Fruit fly (Drosophila melanogaster) whole organism, prepupa: Measurements from ENCODE around the gene Hk.
A peak's percentile ranks its signal among the peaks of the same experiment; 100 is the strongest.

Source experiments
- Blimp-1 ChIP-seq: fragments of 200-800 bp; sonication (Bioruptor generic); optimal IDR thresholded peaks from 3 replicates; lab custom pipeline; 2017; ENCODE audit warnings: missing biosample characterization, missing genetic modification characterization, mild to moderate bottlenecking, moderate library complexity, missing genetic modification reagents
- CG10631 ChIP-seq: fragments of 200-800 bp; sonication (Bioruptor generic); optimal IDR thresholded peaks from 2 replicates; lab custom pipeline; 2016; ENCODE audit warnings: missing biosample characterization, missing genetic modification characterization
- CG10669 ChIP-seq: fragments of 200-800 bp; sonication (Bioruptor generic); optimal IDR thresholded peaks from 3 replicates; lab custom pipeline; 2018; ENCODE audit warnings: missing biosample characterization, mild to moderate bottlenecking, missing genetic modification characterization, moderate library complexity
- CG11294 ChIP-seq: fragments of 200-800 bp; sonication (Bioruptor generic); IDR thresholded peaks from 2 replicates; pipeline ENCODE4 v1.3.6; 2022; ENCODE audit warnings: missing biosample characterization, missing genetic modification characterization
- CG11762 ChIP-seq: fragments of 200-800 bp; sonication (Bioruptor generic); optimal IDR thresholded peaks from 3 replicates; lab custom pipeline; 2016; ENCODE audit warnings: missing biosample characterization, missing genetic modification characterization; ENCODE audit not compliant: insufficient read depth
- CG11902 ChIP-seq: fragments of 200-800 bp; sonication (Bioruptor generic); optimal IDR thresholded peaks from 3 replicates; lab custom pipeline; 2016; ENCODE audit warnings: missing biosample characterization, missing genetic modification characterization
- CG15336 ChIP-seq: fragments of 200-800 bp; sonication (Bioruptor generic); IDR thresholded peaks from 2 replicates; pipeline ENCODE4 v1.3.6; 2022; ENCODE audit warnings: missing biosample characterization, missing genetic modification characterization
- CG1621 ChIP-seq: fragments of 200-800 bp; sonication (Bioruptor generic); optimal IDR thresholded peaks from 3 replicates; lab custom pipeline; 2018; ENCODE audit warnings: missing biosample characterization, mild to moderate bottlenecking, missing genetic modification characterization
- CG16779 ChIP-seq: fragments of 200-800 bp; sonication (Bioruptor generic); optimal IDR thresholded peaks from 3 replicates; lab custom pipeline; 2017; ENCODE audit warnings: missing biosample characterization, mild to moderate bottlenecking, missing genetic modification characterization
- CG3032 ChIP-seq: fragments of 200-800 bp; optimal IDR thresholded peaks from 2 replicates; lab custom pipeline; 2019; ENCODE audit warnings: missing biosample characterization, mild to moderate bottlenecking, missing genetic modification characterization, moderate library complexity
- CG31627 ChIP-seq: fragments of 200-800 bp; sonication (Bioruptor generic); optimal IDR thresholded peaks from 3 replicates; lab custom pipeline; 2016; ENCODE audit warnings: missing biosample characterization, missing genetic modification characterization
- CG32006 ChIP-seq: fragments of 200-800 bp; sonication (Bioruptor generic); optimal IDR thresholded peaks from 3 replicates; lab custom pipeline; 2017; ENCODE audit warnings: missing biosample characterization, mild to moderate bottlenecking, missing genetic modification characterization
- CG3919 ChIP-seq: fragments of 200-800 bp; sonication (Bioruptor generic); optimal IDR thresholded peaks from 3 replicates; lab custom pipeline; 2016; ENCODE audit warnings: missing biosample characterization, missing genetic modification characterization
- CG4318 ChIP-seq: fragments of 200-800 bp; sonication (Bioruptor generic); optimal IDR thresholded peaks from 3 replicates; lab custom pipeline; 2017; ENCODE audit warnings: missing biosample characterization, mild to moderate bottlenecking, missing genetic modification characterization
- CG6163 ChIP-seq: fragments of 200-800 bp; sonication (Bioruptor generic); IDR thresholded peaks from 3 replicates; pipeline ENCODE4 v1.3.6; 2022; ENCODE audit warnings: missing biosample characterization, missing genetic modification characterization
- CG6808 ChIP-seq: fragments of 200-800 bp; sonication (Bioruptor generic); optimal IDR thresholded peaks from 3 replicates; lab custom pipeline; 2017; ENCODE audit warnings: missing biosample characterization, missing genetic modification characterization, mild to moderate bottlenecking, moderate library complexity, missing genetic modification reagents
- CG6854 ChIP-seq: fragments of 200-800 bp; sonication (Bioruptor generic); optimal IDR thresholded peaks from 2 replicates; lab custom pipeline; 2017; ENCODE audit warnings: missing biosample characterization, mild to moderate bottlenecking, missing genetic modification characterization
- CG8119 ChIP-seq: fragments of 200-800 bp; sonication (Bioruptor generic); IDR thresholded peaks from 3 replicates; pipeline ENCODE4 v1.3.6; 2022; ENCODE audit warnings: missing biosample characterization, missing genetic modification characterization
- CG8632 ChIP-seq: fragments of 200-800 bp; sonication (Bioruptor generic); optimal IDR thresholded peaks from 3 replicates; lab custom pipeline; 2016; ENCODE audit warnings: missing biosample characterization, missing genetic modification characterization
- Eip75B ChIP-seq: fragments of 200-800 bp; sonication (Bioruptor generic); optimal IDR thresholded peaks from 3 replicates; lab custom pipeline; 2016; ENCODE audit warnings: missing biosample characterization, missing genetic modification characterization
- Eip78C ChIP-seq: fragments of 200-800 bp; sonication (Bioruptor generic); peaks from one replicate; lab custom pipeline; 2016; ENCODE audit warnings: missing biosample characterization, missing genetic modification characterization
- Eip93F ChIP-seq: fragments of 200-800 bp; sonication (Bioruptor generic); optimal IDR thresholded peaks from 2 replicates; lab custom pipeline; 2016; ENCODE audit warnings: missing biosample characterization, mild to moderate bottlenecking, missing genetic modification characterization
- Ets21C ChIP-seq: fragments of 200-800 bp; sonication (Bioruptor generic); optimal IDR thresholded peaks from 3 replicates; lab custom pipeline; 2016; ENCODE audit warnings: missing biosample characterization, missing genetic modification characterization
- Ets96B ChIP-seq: fragments of 200-800 bp; optimal IDR thresholded peaks from 2 replicates; lab custom pipeline; 2019; ENCODE audit warnings: missing biosample characterization, mild to moderate bottlenecking, missing genetic modification characterization, moderate library complexity
- Hr38 ChIP-seq: sonication (Bioruptor generic); optimal IDR thresholded peaks from 2 replicates; lab custom pipeline; 2016; ENCODE audit warnings: missing biosample characterization, missing genetic modification characterization
- Hr39 ChIP-seq: fragments of 200-800 bp; sonication (Bioruptor generic); optimal IDR thresholded peaks from 2 replicates; lab custom pipeline; 2016; ENCODE audit warnings: missing biosample characterization, missing genetic modification characterization
- Lpt ChIP-seq: fragments of 200-800 bp; sonication (Bioruptor generic); optimal IDR thresholded peaks from 3 replicates; lab custom pipeline; 2016; ENCODE audit warnings: missing biosample characterization, missing genetic modification characterization
- Met ChIP-seq: fragments of 200-800 bp; sonication (Bioruptor generic); optimal IDR thresholded peaks from 3 replicates; lab custom pipeline; 2016; ENCODE audit warnings: missing biosample characterization, missing genetic modification characterization
- OdsH ChIP-seq: fragments of 200-800 bp; sonication (Bioruptor generic); optimal IDR thresholded peaks from 3 replicates; lab custom pipeline; 2016; ENCODE audit warnings: missing biosample characterization, missing genetic modification characterization
- Smox ChIP-seq: fragments of 200-800 bp; sonication (Bioruptor generic); optimal IDR thresholded peaks from 3 replicates; lab custom pipeline; 2016; ENCODE audit warnings: missing biosample characterization, missing genetic modification characterization
- Sox102F ChIP-seq: fragments of 200-800 bp; sonication (Bioruptor generic); optimal IDR thresholded peaks from 2 replicates; lab custom pipeline; 2016; ENCODE audit warnings: missing biosample characterization, mild to moderate bottlenecking, missing genetic modification characterization
- Sox14 ChIP-seq: fragments of 200-800 bp; sonication (Bioruptor generic); optimal IDR thresholded peaks from 3 replicates; lab custom pipeline; 2016; ENCODE audit warnings: missing biosample characterization, missing genetic modification characterization
- Sox15 ChIP-seq: fragments of 200-800 bp; sonication (Bioruptor generic); optimal IDR thresholded peaks from 3 replicates; lab custom pipeline; 2016; ENCODE audit warnings: missing biosample characterization, missing genetic modification characterization
- acj6 ChIP-seq: fragments of 200-800 bp; sonication (Bioruptor generic); optimal IDR thresholded peaks from 3 replicates; lab custom pipeline; 2016; ENCODE audit warnings: missing biosample characterization, missing genetic modification characterization
- cyc ChIP-seq: fragments of 200-800 bp; sonication (Bioruptor generic); optimal IDR thresholded peaks from 3 replicates; lab custom pipeline; 2016; ENCODE audit warnings: missing biosample characterization, missing genetic modification characterization
- dac ChIP-seq: fragments of 200-800 bp; sonication (Bioruptor generic); optimal IDR thresholded peaks from 2 replicates; lab custom pipeline; 2017; ENCODE audit warnings: missing biosample characterization, mild to moderate bottlenecking, missing genetic modification characterization
- dsx ChIP-seq: fragments of 200-800 bp; optimal IDR thresholded peaks from 3 replicates; lab custom pipeline; 2019; ENCODE audit warnings: missing biosample characterization, mild to moderate bottlenecking, missing genetic modification characterization, moderate library complexity; ENCODE audit not compliant: poor library complexity, severe bottlenecking
- eg ChIP-seq: fragments of 200-800 bp; sonication (Bioruptor generic); IDR thresholded peaks from 3 replicates; pipeline ENCODE4 v1.3.6; 2022; ENCODE audit warnings: missing biosample characterization, missing genetic modification characterization
- esn ChIP-seq: fragments of 200-800 bp; sonication (Bioruptor generic); optimal IDR thresholded peaks from 2 replicates; lab custom pipeline; 2016; ENCODE audit warnings: missing biosample characterization, mild to moderate bottlenecking, missing genetic modification characterization, moderate library complexity
- fd85E ChIP-seq: fragments of 200-800 bp; sonication (Bioruptor generic); optimal IDR thresholded peaks from 3 replicates; lab custom pipeline; 2016; ENCODE audit warnings: missing biosample characterization, missing genetic modification characterization
- fkh ChIP-seq: fragments of 200-800 bp; sonication (Bioruptor generic); optimal IDR thresholded peaks from 3 replicates; lab custom pipeline; 2017; ENCODE audit warnings: missing biosample characterization, mild to moderate bottlenecking, missing genetic modification characterization, moderate library complexity
- lz ChIP-seq: fragments of 200-800 bp; sonication (Bioruptor generic); optimal IDR thresholded peaks from 3 replicates; lab custom pipeline; 2016; ENCODE audit warnings: missing biosample characterization, missing genetic modification characterization
- net ChIP-seq: fragments of 200-800 bp; sonication (Bioruptor generic); optimal IDR thresholded peaks from 3 replicates; lab custom pipeline; 2016; ENCODE audit warnings: missing biosample characterization, missing genetic modification characterization
- pdm3 ChIP-seq: fragments of 200-800 bp; sonication (Bioruptor generic); optimal IDR thresholded peaks from 3 replicates; lab custom pipeline; 2016; ENCODE audit warnings: missing biosample characterization, missing genetic modification characterization
- salr ChIP-seq, 2 experiments: fragments of 200-800 bp; sonication (Bioruptor generic); optimal IDR thresholded peaks; 3 replicates each; lab custom pipeline; 2016 to 2018; ENCODE audit warnings: missing biosample characterization in 2 of 2, missing genetic modification characterization in 2 of 2, mild to moderate bottlenecking in 1 of 2
- spab ChIP-seq: fragments of 200-800 bp; sonication (Bioruptor generic); optimal IDR thresholded peaks from 2 replicates; lab custom pipeline; 2017; ENCODE audit warnings: missing biosample characterization, mild to moderate bottlenecking, missing genetic modification characterization, missing genetic modification reagents
- ss ChIP-seq, 2 experiments: fragments of 200-800 bp; sonication (Bioruptor generic); optimal IDR thresholded peaks; 2 replicates in 1 of 2; 3 replicates in 1 of 2; lab custom pipeline; 2017 to 2018; ENCODE audit warnings: mild to moderate bottlenecking in 2 of 2, missing biosample characterization in 2 of 2, missing genetic modification characterization in 2 of 2, moderate library complexity in 1 of 2
- svp ChIP-seq: fragments of 200-800 bp; sonication (Bioruptor generic); peaks from one replicate; lab custom pipeline; 2016; ENCODE audit warnings: missing biosample characterization, missing genetic modification characterization
- topi ChIP-seq: fragments of 200-800 bp; sonication (Bioruptor generic); optimal IDR thresholded peaks from 3 replicates; lab custom pipeline; 2016; ENCODE audit warnings: missing biosample characterization, missing genetic modification characterization
- vri ChIP-seq: fragments of 200-800 bp; sonication (Bioruptor generic); optimal IDR thresholded peaks from 3 replicates; lab custom pipeline; 2016; ENCODE audit warnings: missing biosample characterization, mild to moderate bottlenecking, missing genetic modification characterization

Hk gene

dm6 chrX:10263165-10263956, at the start of gene Hk:
Gene Hk (minus strand): TSS chrX:10263485.
- TF ChIP-seq CG3919 (GFP tag; lab: Kevin White, UChicago) (peak; percentile 88), Hr38 (GFP tag; lab: Kevin White, UChicago) (peak; percentile 36), CG8119 (peak; percentile 90), CG10669 (peak; percentile 88), CG10631 (peak; percentile 87), Hr39 (GFP tag; lab: Kevin White, UChicago) (peak; percentile 73), svp (GFP tag; lab: Kevin White, UChicago) (peak; percentile 78), CG32006 (GFP tag; lab: Kevin White, UChicago) (peak; percentile 90), CG11902 (peak; percentile 41), acj6 (GFP tag; lab: Kevin White, UChicago) (peak; percentile 86), Sox15 (GFP tag; lab: Kevin White, UChicago) (peak; percentile 56), pdm3 (peak; percentile 90), vri (GFP tag; lab: Kevin White, UChicago) (peak; percentile 48), cyc (peak; percentile 76), Eip93F (GFP tag; lab: Kevin White, UChicago) (no peak), CG15336 (GFP tag; lab: Robert Waterston, UW) (peak; percentile 95), Met (GFP tag; lab: Kevin White, UChicago) (peak; percentile 76), lz (GFP tag; lab: Kevin White, UChicago) (peak; percentile 77), Eip78C (GFP tag; lab: Kevin White, UChicago) (peak; percentile 96), Smox (GFP tag; lab: Kevin White, UChicago) (peak; percentile 59), net (GFP tag; lab: Kevin White, UChicago) (peak; percentile 87), esn (GFP tag; lab: Kevin White, UChicago) (peak; percentile 70), salr (GFP tag; optimal IDR thresholded peaks at IDR 0.05; lab: Kevin White, UChicago) (peak; percentile 72 to 77), CG1621 (tag; lab: Kevin White, UChicago) (peak; percentile 83), Eip75B (GFP tag; lab: Kevin White, UChicago) (peak; percentile 86), ss (GFP tag; optimal IDR thresholded peaks at IDR 0.05; lab: Kevin White, UChicago) (peak; percentile 82 to 86), CG6854 (GFP tag; lab: Kevin White, UChicago) (no peak), CG6808 (GFP tag; lab: Kevin White, UChicago) (peak; percentile 79), CG16779 (tag; lab: Kevin White, UChicago) (peak; percentile 78), Ets96B (tag; lab: Kevin White, UChicago) (peak; percentile 88), CG6163 (GFP tag; lab: Robert Waterston, UW) (peak; percentile 91), CG31627 (GFP tag; lab: Kevin White, UChicago) (peak; percentile 63), CG3032 (tag; lab: Kevin White, UChicago) (peak; percentile 80), dac (peak; percentile 73), Sox102F (GFP tag; lab: Kevin White, UChicago) (peak; percentile 60), spab (peak; percentile 72), CG11294 (GFP tag; lab: Robert Waterston, UW) (peak; percentile 89), eg (GFP tag; lab: Robert Waterston, UW) (peak; percentile 95), fd85E (GFP tag; lab: Kevin White, UChicago) (peak; percentile 36), Lpt (GFP tag; lab: Kevin White, UChicago) (peak; percentile 88), CG8632 (GFP tag; lab: Kevin White, UChicago) (peak; percentile 75), CG11762 (peak; percentile 86), CG4318 (GFP tag; lab: Kevin White, UChicago) (peak; percentile 79), fkh (GFP tag; lab: Kevin White, UChicago) (no peak), topi (peak; percentile 76), Ets21C (GFP tag; lab: Kevin White, UChicago) (peak; percentile 36), Blimp-1 (no peak), dsx (peak; percentile 79), OdsH (GFP tag; lab: Kevin White, UChicago) (peak; percentile 92), Sox14 (GFP tag; lab: Kevin White, UChicago) (peak; percentile 89)
